Worm (Caenorhabditis elegans): Measurements from ENCODE around the gene egl-36.

DNA sequence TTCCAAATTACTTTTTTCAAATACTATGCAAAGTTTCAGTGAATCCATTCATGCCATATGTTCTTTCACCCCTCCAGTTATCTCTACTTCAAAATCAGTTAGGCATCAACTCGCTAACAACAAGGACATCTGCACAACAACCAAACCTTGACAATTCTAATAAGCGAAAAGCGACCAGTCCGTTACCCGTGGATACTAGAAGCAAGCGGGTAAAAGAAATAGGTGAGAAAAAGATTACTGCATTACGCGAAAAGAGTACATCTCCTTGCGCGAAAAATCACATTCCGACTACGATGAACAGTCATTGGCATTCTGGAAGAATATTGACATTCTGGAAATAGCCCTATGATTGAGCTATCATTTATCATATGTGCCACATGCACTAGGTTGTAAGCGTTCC lies 22.1 kb downstream of the egl-36 start:
- TF ChIP-seq madf-10 (tag; optimal IDR thresholded peaks at IDR 0.05) (no peak), ztf-18 (tag; optimal IDR thresholded peaks at IDR 0.05) (no peak), lsy-27 (tag; optimal IDR thresholded peaks at IDR 0.05; ENCODE audit: borderline replicate concordance, insufficient read depth) (no peak), nfya-1 (tag; optimal IDR thresholded peaks at IDR 0.05; ENCODE audit: borderline replicate concordance, insufficient read depth) (no peak), aptf-2 (GFP tag; conservative IDR thresholded peaks at IDR 0.05) (no peak), unc-62 (GFP tag; optimal IDR thresholded peaks at IDR 0.05) (no peak), lin-54 (GFP tag; optimal IDR thresholded peaks at IDR 0.05) (no peak), zim-3 (tag; optimal IDR thresholded peaks at IDR 0.05) (no peak)
